Worm (Caenorhabditis elegans): ENCODE measurements around the gene B0198.2.

- TF ChIP-seq klf-2 (GFP tag; conservative IDR thresholded peaks at IDR 0.05) (no peak), ztf-29 (GFP tag; IDR thresholded peaks at IDR 0.05) (no peak), ref-1 (GFP tag; conservative IDR thresholded peaks at IDR 0.05) (no peak), ztf-23 (GFP tag; IDR thresholded peaks at IDR 0.05) (no peak), flt-1 (GFP tag; IDR thresholded peaks at IDR 0.05) (no peak), tab-1 (GFP tag; IDR thresholded peaks at IDR 0.05) (no peak), med-1 (GFP tag; optimal IDR thresholded peaks at IDR 0.05; ENCODE audit: insufficient read depth) (no peak), T22C8.4 (GFP tag; IDR thresholded peaks at IDR 0.05) (no peak), cog-1 (tag; optimal IDR thresholded peaks at IDR 0.05) (no peak)
Measured at ce11 chrX:12056973-12057372, 31.4 kb downstream of the B0198.2 start, which contains the start of gene B0198.3.

All from whole organism, midembryonic.